Worm (Caenorhabditis elegans): ENCODE measurements around the gene F11D11.6.

DNA sequence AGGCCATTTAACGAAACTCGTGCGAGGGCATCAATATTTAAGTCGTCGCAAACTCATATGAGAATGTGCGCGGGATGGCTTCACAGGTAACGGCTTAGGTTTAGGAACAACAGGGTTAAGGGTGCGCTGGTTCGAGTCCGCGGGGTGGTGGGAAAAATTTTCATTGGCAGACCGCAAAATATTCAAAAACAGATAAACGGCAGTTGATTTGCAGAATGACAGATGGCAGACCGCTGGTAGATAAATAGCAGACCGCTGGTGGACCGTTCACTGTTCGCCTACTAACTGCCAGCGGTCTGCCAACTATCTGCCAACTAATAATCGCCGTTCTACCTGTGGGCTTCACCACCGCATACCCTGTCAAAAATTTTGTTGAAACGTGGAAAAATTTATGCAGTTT is 40.8 kb downstream of the F11D11.6 start:
- TF ChIP-seq med-1 (GFP tag; optimal IDR thresholded peaks at IDR 0.05; ENCODE audit: insufficient read depth), result no peak
- no peak for TF ChIP-seq flt-1 (GFP tag; IDR thresholded peaks at IDR 0.05)
- no peak for TF ChIP-seq ztf-29 (GFP tag; IDR thresholded peaks at IDR 0.05)
- TF ChIP-seq T22C8.4 (GFP tag; IDR thresholded peaks at IDR 0.05), result peak; percentile 54
- peak; percentile 43 for TF ChIP-seq ref-1 (GFP tag; conservative IDR thresholded peaks at IDR 0.05)
